Fruit fly (Drosophila melanogaster) S2 (cell line): ENCODE results near the gene Cad87A.

Experiments
- CG8478 ChIP-seq: fragments of >200 bp; optimal IDR thresholded peaks from 2 replicates; lab custom pipeline; 2018
- CTCF ChIP-seq, 2 experiments: fragments of >200 bp; optimal IDR thresholded peaks; 2 replicates each; lab custom pipeline; 2018

- TF ChIP-seq CTCF (optimal IDR thresholded peaks at IDR 0.05; lab: Kevin White, UChicago) (no peak), CG8478 (no peak)
Measured at dm6 chr3R:11976556-11977335, 27.8 kb upstream of the Cad87A start, which contains the start of gene CG10005.
